Fruit fly (Drosophila melanogaster) S2 (cell line): ENCODE data around the gene Cpr100A.

Experiments
- CG8478 ChIP-seq: fragments of >200 bp; optimal IDR thresholded peaks from 2 replicates; lab custom pipeline; 2018
- CTCF ChIP-seq, 2 experiments: fragments of >200 bp; optimal IDR thresholded peaks; 2 replicates each; lab custom pipeline; 2018

DNA sequence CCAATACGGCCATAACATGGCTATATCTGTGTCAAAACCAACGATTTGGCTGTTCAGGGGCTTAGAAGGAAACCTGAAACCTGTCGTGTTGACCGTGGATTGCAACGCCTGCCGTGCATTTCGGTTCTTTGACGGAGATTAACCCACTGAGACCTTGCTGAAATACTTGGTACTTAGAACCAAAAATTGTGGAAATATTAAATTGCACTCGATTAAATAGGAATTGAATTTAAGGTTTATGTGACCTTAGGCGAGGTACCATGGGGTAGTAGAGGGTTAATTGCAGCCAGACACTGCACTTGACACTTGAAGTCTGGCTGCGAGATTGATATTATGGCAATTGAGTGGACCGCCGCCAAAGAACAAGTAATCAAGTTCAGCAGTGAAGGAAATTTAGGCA, 22.7 kb downstream of the Cpr100A start:
- TF ChIP-seq CG8478, result no peak
- no peak for TF ChIP-seq CTCF (optimal IDR thresholded peaks at IDR 0.05; lab: Kevin White, UChicago)
